Worm (Caenorhabditis elegans) whole organism, early embryonic: ENCODE data around the gene Y43F8B.22.

ENCODE experiments used
- B0310.2 ChIP-seq: sonication (generic microtip); optimal IDR thresholded peaks from 2 replicates; lab custom pipeline; 2016; ENCODE audit warnings: mild to moderate bottlenecking, missing genetic modification characterization, missing compliant biosample characterization
- F13C5.2 ChIP-seq: sonication (generic microtip); optimal IDR thresholded peaks from 2 replicates; lab custom pipeline; 2017; ENCODE audit warnings: mild to moderate bottlenecking, missing genetic modification characterization, inconsistent platforms, missing compliant biosample characterization
- aly-1 ChIP-seq: sonication (generic microtip); optimal IDR thresholded peaks from 2 replicates; lab custom pipeline; 2016; ENCODE audit warnings: missing genetic modification characterization, missing compliant biosample characterization
- ama-1 ChIP-seq: fragments of 150-350 bp; optimal IDR thresholded peaks from 2 replicates; lab custom pipeline; 2014
- ceh-13 ChIP-seq: fragments of 200-800 bp; sonication (Bioruptor generic); optimal IDR thresholded peaks from 2 replicates; lab custom pipeline; 2018; ENCODE audit warnings: mild to moderate bottlenecking, missing genetic modification characterization, missing compliant biosample characterization
- ceh-36 ChIP-seq: sonication (generic microtip); optimal IDR thresholded peaks from 2 replicates; lab custom pipeline; 2016; ENCODE audit warnings: missing genetic modification characterization, inconsistent platforms, missing compliant biosample characterization
- ets-7 ChIP-seq: sonication (generic microtip); optimal IDR thresholded peaks from 2 replicates; lab custom pipeline; 2016; ENCODE audit warnings: missing genotype, missing genetic modification characterization, missing compliant biosample characterization
- flt-1 ChIP-seq: fragments of 200-800 bp; sonication (Bioruptor generic); IDR thresholded peaks from 2 replicates; pipeline ENCODE4 v1.3.6; 2022; ENCODE audit warnings: missing genetic modification characterization, missing compliant biosample characterization
- hmbx-1 ChIP-seq: sonication (generic microtip); optimal IDR thresholded peaks from 2 replicates; lab custom pipeline; 2016; ENCODE audit warnings: mild to moderate bottlenecking, missing genetic modification characterization, missing compliant biosample characterization
- hmg-4 ChIP-seq: fragments of 200-800 bp; sonication (Bioruptor generic); optimal IDR thresholded peaks from 2 replicates; lab custom pipeline; 2018; ENCODE audit warnings: mild to moderate bottlenecking, missing genetic modification characterization, missing compliant biosample characterization
- hnd-1 ChIP-seq: sonication (generic microtip); optimal IDR thresholded peaks from 2 replicates; lab custom pipeline; 2016; ENCODE audit warnings: missing genetic modification characterization, missing compliant biosample characterization
- pes-1 ChIP-seq: fragments of 200-800 bp; sonication (Bioruptor generic); IDR thresholded peaks from 2 replicates; pipeline ENCODE4 v1.3.6; 2022; ENCODE audit warnings: missing genetic modification reagents, missing genetic modification characterization, missing compliant biosample characterization
- scrt-1 ChIP-seq: fragments of 200-800 bp; sonication (Bioruptor generic); IDR thresholded peaks from 2 replicates; pipeline ENCODE4 v1.3.6; 2022; ENCODE audit warnings: missing genetic modification characterization, missing compliant biosample characterization
- sea-1 ChIP-seq: fragments of 200-800 bp; sonication (Bioruptor generic); conservative IDR thresholded peaks from 2 replicates; pipeline ENCODE4 v1.3.6; 2022; ENCODE audit warnings: missing genetic modification characterization, missing compliant biosample characterization
- tbx-11 ChIP-seq: fragments of 200-800 bp; sonication (Bioruptor generic); IDR thresholded peaks from 2 replicates; pipeline ENCODE4 v1.3.6; 2022; ENCODE audit warnings: missing genetic modification characterization, missing compliant biosample characterization
- tbx-37 ChIP-seq: fragments of 200-800 bp; sonication (Bioruptor generic); conservative IDR thresholded peaks from 2 replicates; pipeline ENCODE4 v1.3.6; 2022; ENCODE audit warnings: missing genetic modification reagents, missing genetic modification characterization, missing compliant biosample characterization
- tra-4 ChIP-seq: sonication (generic microtip); optimal IDR thresholded peaks from 2 replicates; lab custom pipeline; 2017; ENCODE audit warnings: missing genetic modification characterization, missing compliant biosample characterization

Y43F8B.22 gene

DNA sequence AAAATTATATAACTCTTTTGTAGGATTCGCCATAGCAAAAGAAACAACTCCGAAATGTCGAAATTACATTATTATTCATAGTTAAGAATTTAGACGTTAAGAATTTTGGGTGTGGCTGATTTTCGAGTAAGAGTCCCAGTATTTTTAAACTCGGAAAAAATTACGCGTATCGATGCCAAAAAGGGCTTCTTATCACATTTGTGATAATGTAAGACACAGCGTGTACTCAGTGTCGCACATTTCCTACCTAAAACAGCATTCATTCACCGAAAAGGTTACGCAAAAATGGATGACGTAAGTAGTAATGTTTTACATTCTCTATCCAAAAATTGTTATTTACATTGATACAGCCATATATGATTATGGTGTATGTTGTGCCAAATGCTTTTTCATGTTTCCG, 33.1 kb upstream of the Y43F8B.22 start, which contains the start of gene M04C3.5:
TSS of gene M04C3.5 (plus strand) at position 190 of the 400 bp plus-strand sequence.
- TF ChIP-seq hmg-4 (GFP tag; lab: Kevin White, UChicago): no peak

DNA sequence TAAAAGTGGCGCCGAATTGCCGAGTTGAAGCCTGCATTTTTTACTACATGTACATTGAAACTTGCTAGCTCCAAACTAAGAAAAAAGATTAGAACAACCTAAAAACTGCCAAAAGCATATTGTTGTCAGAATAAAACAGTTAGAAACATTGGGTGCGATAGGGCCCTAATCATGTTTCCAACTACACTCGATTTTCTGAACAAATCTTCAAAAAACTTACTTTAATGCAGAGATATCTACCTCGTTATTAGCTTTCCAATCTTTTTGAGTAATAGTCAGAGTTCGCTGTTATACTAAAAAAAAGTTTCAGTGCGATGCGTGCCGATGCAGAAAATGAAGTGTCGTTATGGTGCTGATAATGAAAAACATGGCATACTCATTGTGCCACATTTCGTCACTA, 27.0 kb upstream of the Y43F8B.22 start, which contains the start of the genes Y43F8B.13 and Y43F8B.14:
TSS of gene Y43F8B.13 (plus strand) at position 301 of the 400 bp plus-strand sequence.
TSS of gene Y43F8B.14 (minus strand) at position 322 of the 400 bp plus-strand sequence.
- TF ChIP-seq ceh-13 (GFP tag; lab: Kevin White, UChicago) (no peak), ceh-36 (tag; lab: Kevin White, UChicago) (no peak), scrt-1 (no peak), tbx-37 (GFP tag; lab: Robert Waterston, UW) (no peak), tbx-11 (GFP tag; lab: Robert Waterston, UW) (no peak), hmg-4 (GFP tag; lab: Kevin White, UChicago) (no peak), tra-4 (tag; lab: Kevin White, UChicago) (no peak), ama-1 (lab: Kevin White, UChicago) (no peak), flt-1 (GFP tag; lab: Robert Waterston, UW) (no peak), hnd-1 (tag; lab: Kevin White, UChicago) (no peak), sea-1 (GFP tag; lab: Robert Waterston, UW) (no peak)

DNA sequence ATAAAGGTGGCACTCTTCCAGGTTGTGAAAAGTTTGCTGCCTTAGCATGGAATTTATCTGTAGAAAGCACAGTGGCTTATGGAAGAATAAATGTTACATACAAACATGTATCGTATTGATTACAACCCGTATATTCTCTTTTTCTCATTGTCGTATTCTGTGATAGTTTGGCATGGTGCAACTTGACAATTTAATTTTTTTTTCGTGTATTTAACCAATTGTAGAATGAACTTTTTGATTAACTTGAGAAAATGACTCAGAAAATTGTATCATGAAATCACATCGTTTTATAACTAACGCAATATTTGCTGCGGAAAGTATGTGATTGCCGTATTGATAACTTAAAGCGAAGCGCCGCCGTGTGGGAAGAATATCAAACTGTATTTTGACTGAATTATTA, 25.5 kb upstream of the Y43F8B.22 start, which contains the start of gene Y43F8B.24:
TSS of gene Y43F8B.24 (plus strand) at position 301 of the 400 bp plus-strand sequence.
- TF ChIP-seq ets-7 (tag; lab: Kevin White, UChicago) (no peak), tbx-11 (GFP tag; lab: Robert Waterston, UW) (no peak), sea-1 (GFP tag; lab: Robert Waterston, UW) (no peak), hmg-4 (GFP tag; lab: Kevin White, UChicago) (no peak), ama-1 (lab: Kevin White, UChicago) (no peak), pes-1 (GFP tag; lab: Robert Waterston, UW) (no peak), B0310.2 (tag; lab: Kevin White, UChicago) (no peak), hmbx-1 (no peak), hnd-1 (tag; lab: Kevin White, UChicago) (no peak), ceh-36 (tag; lab: Kevin White, UChicago) (no peak), tra-4 (tag; lab: Kevin White, UChicago) (no peak), tbx-37 (GFP tag; lab: Robert Waterston, UW) (no peak), scrt-1 (no peak), ceh-13 (GFP tag; lab: Kevin White, UChicago) (no peak), F13C5.2 (tag; lab: Kevin White, UChicago) (no peak), aly-1 (tag; lab: Kevin White, UChicago) (no peak)

DNA sequence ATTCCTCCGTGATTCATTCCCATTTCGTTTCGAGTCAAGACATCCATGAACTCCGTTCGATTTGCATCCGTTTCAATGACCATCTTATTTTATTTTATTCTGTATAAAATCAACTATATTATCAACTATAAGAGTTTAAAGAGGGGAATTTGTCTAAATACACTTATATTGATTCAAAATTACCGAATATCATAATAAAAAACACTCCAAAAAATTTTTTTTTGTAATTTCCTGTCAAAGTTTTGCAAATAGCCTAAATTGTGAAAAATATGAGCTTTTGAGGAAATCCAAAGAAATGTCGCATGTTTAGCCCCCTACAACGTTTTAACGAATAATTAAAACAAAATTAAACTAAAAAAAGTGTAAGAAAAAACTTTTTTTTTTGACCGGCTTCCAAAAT, 20.6 kb upstream of the Y43F8B.22 start, which contains the start of gene Y43F8B.15:
TSS of gene Y43F8B.15 (minus strand) at position 101 of the 400 bp plus-strand sequence.
- no peak for TF ChIP-seq tra-4 (tag; lab: Kevin White, UChicago)
- no peak for TF ChIP-seq pes-1 (GFP tag; lab: Robert Waterston, UW)
- no peak for TF ChIP-seq flt-1 (GFP tag; lab: Robert Waterston, UW)
- TF ChIP-seq ets-7 (tag; lab: Kevin White, UChicago): no peak
- TF ChIP-seq tbx-11 (GFP tag; lab: Robert Waterston, UW): no peak
- TF ChIP-seq ceh-13 (GFP tag; lab: Kevin White, UChicago): no peak
- no peak for TF ChIP-seq hmbx-1
- TF ChIP-seq ceh-36 (tag; lab: Kevin White, UChicago): no peak
- no peak for TF ChIP-seq ama-1 (lab: Kevin White, UChicago)
- no peak for TF ChIP-seq aly-1 (tag; lab: Kevin White, UChicago)
- TF ChIP-seq sea-1 (GFP tag; lab: Robert Waterston, UW): no peak
- no peak for TF ChIP-seq hmg-4 (GFP tag; lab: Kevin White, UChicago)
- TF ChIP-seq F13C5.2 (tag; lab: Kevin White, UChicago): no peak
- TF ChIP-seq tbx-37 (GFP tag; lab: Robert Waterston, UW): no peak
- no peak for TF ChIP-seq hnd-1 (tag; lab: Kevin White, UChicago)
- TF ChIP-seq scrt-1: no peak

ce11 chrV:19462612-19463011, 20.0 kb upstream of the Y43F8B.22 start, which contains the start of gene Y43F8B.25:
Gene Y43F8B.25 (plus strand): TSS chrV:19462912.
- TF ChIP-seq tbx-37 (GFP tag; lab: Robert Waterston, UW) (no peak), tra-4 (tag; lab: Kevin White, UChicago) (no peak), flt-1 (GFP tag; lab: Robert Waterston, UW) (no peak), ama-1 (lab: Kevin White, UChicago) (no peak), ceh-13 (GFP tag; lab: Kevin White, UChicago) (no peak), hmg-4 (GFP tag; lab: Kevin White, UChicago) (no peak), tbx-11 (GFP tag; lab: Robert Waterston, UW) (no peak), pes-1 (GFP tag; lab: Robert Waterston, UW) (no peak), hmbx-1 (no peak), B0310.2 (tag; lab: Kevin White, UChicago) (no peak), ceh-36 (tag; lab: Kevin White, UChicago) (no peak), aly-1 (tag; lab: Kevin White, UChicago) (no peak)

DNA sequence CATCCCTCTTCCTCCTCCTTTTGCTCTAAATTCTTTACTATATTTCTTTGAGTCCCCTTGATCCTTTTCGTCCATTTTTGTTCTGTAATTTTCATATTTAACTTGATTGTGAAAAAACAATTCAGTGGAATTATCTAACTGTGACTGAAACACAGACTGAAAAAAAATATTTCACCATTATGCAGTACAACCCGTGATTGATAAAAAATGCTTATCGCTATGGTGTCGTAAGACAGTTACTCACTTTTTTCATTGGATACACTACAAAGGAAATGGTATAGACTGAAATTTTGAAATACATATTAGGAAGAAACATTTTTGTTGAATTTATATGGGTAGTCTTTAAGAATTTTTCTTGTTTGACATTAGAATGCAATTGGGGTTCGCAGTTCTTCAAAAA, 15.1 kb upstream of the Y43F8B.22 start, which contains the start of gene Y43F8B.23:
TSS of gene Y43F8B.23 (minus strand) at position 75 of the 400 bp plus-strand sequence.
- TF ChIP-seq hmbx-1 (no peak), ceh-13 (GFP tag; lab: Kevin White, UChicago) (no peak), ama-1 (lab: Kevin White, UChicago) (no peak), flt-1 (GFP tag; lab: Robert Waterston, UW) (no peak), tbx-37 (GFP tag; lab: Robert Waterston, UW) (no peak), sea-1 (GFP tag; lab: Robert Waterston, UW) (no peak), scrt-1 (no peak), ceh-36 (tag; lab: Kevin White, UChicago) (no peak), hnd-1 (tag; lab: Kevin White, UChicago) (no peak), pes-1 (GFP tag; lab: Robert Waterston, UW) (no peak), tra-4 (tag; lab: Kevin White, UChicago) (no peak), F13C5.2 (tag; lab: Kevin White, UChicago) (no peak), B0310.2 (tag; lab: Kevin White, UChicago) (no peak), ets-7 (tag; lab: Kevin White, UChicago) (no peak), hmg-4 (GFP tag; lab: Kevin White, UChicago) (no peak), tbx-11 (GFP tag; lab: Robert Waterston, UW) (no peak), aly-1 (tag; lab: Kevin White, UChicago) (no peak)
